Fruit fly (Drosophila melanogaster): Measurements from ENCODE around the gene CG2841.

The CG2841 gene

DNA sequence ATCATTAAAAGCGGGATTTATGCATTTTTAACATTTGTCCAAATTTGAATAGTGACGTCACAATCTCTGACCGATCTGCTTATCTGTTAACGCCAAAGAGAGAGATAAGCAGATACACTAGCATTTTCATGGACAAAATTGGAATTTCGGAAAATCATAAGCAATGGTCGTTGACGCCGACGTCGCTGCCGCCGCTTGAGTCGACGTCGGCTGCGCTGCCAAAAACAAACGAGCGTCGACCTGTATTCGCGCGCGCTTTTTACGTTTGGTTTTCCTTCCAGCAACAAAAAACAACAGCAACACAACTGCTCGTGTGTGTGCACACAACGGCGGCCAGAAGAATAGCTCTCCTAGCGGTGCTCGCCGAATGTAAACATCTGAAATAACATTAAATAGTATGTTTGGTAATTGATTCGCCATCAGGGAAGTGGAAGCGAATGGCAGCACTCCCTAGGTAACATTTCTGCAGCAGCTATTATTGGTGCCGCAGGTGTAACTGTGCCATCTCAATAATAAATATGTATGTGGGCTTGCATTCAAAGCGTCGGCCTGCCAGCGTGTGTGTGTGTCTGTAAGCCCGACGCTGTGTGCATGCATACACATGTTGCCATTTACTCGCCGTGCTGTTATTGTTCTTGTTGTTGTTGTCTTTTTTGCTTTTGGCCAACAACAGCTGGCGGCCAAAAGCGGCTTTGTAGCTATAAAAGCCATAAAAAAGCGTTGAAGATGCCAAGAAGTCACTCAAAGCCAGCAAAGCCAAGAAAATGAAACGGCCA, 65.7 kb downstream of the CG2841 start:
- no peak for TF ChIP-seq insv (optimal IDR thresholded peaks at IDR 0.05)
- TF ChIP-seq h (optimal IDR thresholded peaks at IDR 0.05), result no peak
- no peak for TF ChIP-seq psq (optimal IDR thresholded peaks at IDR 0.05)
- TF ChIP-seq Sin3A (optimal IDR thresholded peaks at IDR 0.05), result no peak
- no peak for TF ChIP-seq ttk (optimal IDR thresholded peaks at IDR 0.05)
- no peak for TF ChIP-seq Myc (optimal IDR thresholded peaks at IDR 0.05)

DNA sequence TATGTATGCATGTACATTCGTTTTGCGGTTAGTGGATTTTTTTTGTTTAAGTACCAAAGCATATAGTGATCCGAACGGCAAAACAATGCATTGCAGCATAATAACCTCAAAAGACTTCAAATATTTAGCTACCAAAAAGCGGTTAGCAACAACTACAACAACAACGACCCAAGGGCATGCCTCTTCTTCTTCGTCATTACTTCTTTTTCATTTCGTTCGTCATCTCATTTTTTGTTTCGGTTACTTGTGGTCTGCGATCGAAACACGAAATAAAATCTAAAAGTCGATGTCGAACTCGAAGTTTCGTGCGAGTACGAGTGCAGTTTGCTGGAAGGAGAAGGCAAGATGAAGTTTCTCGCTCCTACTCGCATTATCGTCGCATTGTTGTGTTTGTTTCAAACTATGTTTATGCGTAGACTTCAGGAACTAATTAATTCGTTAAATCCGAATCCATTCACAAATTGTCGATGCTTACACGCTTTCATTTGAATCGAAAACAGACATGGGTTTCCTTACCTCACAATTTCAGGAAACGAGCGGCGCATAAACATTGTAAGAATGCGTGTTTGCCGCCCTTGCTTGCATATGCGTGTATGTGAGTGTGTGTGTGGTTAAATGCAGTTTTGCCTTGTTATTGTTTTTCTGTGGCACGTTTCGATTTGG, 67.3 kb downstream of the CG2841 start:
- TF ChIP-seq h (optimal IDR thresholded peaks at IDR 0.05) (no peak), ttk (optimal IDR thresholded peaks at IDR 0.05) (no peak), Sin3A (optimal IDR thresholded peaks at IDR 0.05) (no peak), Myc (optimal IDR thresholded peaks at IDR 0.05) (no peak), insv (optimal IDR thresholded peaks at IDR 0.05) (no peak), psq (optimal IDR thresholded peaks at IDR 0.05) (no peak)

DNA sequence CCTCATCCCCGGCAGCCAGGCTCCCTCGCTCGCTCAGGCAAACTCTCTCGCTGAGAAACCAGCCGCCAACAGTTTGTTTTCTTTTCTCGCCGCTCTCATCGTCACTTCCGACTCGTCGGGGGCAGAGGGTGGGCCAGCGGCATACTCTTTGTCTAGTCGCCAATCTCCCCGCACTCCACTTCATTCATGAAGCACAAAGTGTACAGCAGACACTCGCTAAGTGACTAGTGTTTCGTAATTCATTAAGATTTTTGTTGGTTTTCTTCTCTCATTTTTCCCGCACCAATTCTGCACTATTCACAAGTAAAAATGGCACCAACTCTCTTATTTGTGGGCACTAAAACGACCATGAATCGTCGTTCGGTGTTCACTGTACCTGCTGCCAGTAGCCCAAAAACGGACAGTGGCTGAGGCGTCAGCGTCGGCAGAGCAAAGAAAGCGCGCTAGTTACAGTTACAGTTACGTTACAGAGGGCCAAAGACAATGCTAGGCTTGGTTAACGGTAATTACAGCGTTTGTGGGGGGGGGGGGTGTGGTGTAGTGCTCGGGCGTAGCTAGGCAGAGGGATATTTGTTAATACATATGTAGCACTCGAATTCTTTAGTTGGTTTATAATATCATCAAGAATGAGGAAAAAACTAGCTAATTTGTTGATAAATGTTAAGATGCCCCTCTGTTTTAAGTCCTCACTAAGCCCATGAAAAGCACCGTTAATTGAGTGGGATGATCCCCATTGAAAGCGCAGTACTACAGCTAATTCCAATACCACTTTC, 68.5 kb downstream of the CG2841 start:
- TF ChIP-seq Myc (optimal IDR thresholded peaks at IDR 0.05), result no peak
- no peak for TF ChIP-seq ttk (optimal IDR thresholded peaks at IDR 0.05)
- no peak for TF ChIP-seq insv (optimal IDR thresholded peaks at IDR 0.05)
- no peak for TF ChIP-seq h (optimal IDR thresholded peaks at IDR 0.05)
- TF ChIP-seq psq (optimal IDR thresholded peaks at IDR 0.05), result no peak
- no peak for TF ChIP-seq Sin3A (optimal IDR thresholded peaks at IDR 0.05)

DNA sequence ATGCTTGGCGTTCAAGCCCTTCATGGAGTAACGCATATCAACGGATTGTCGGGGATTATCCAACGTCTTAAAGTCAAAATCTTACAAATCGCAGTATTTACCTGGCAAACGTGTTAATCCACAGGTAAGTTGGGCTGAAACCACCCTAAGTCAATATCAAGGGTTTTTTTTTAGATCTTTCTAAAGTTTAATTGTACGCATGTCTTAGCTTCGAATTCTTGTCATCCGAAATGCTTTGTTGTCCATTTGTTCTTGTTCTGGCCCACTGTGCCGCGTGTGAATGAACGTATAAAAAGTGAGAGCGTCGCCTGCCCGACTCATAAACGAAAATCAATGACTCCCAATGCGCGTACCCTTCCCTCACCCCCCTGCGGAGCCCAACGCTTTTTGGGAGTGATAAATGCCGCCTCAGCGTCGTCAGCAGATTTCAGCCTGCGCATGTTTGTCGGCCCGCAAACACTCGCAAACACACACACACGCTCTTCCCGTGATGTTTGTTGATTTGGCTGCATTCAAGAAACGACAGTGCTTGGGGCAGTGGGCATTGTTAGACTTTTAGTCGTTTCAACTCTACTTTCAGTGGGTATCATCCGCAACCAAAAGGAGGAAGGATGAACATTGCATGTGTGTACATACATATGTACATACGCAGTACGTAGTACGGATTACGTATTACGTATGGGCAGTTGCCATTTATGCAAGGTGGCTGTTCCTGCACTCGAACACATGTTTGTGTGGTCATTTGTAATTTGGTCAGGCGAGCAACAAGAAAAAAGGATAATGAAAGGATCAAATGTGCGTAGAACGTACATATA, 69.7 kb downstream of the CG2841 start:
- no peak for TF ChIP-seq Sin3A (optimal IDR thresholded peaks at IDR 0.05)
- TF ChIP-seq ttk (optimal IDR thresholded peaks at IDR 0.05), result no peak
- TF ChIP-seq insv (optimal IDR thresholded peaks at IDR 0.05), result no peak
- TF ChIP-seq Myc (optimal IDR thresholded peaks at IDR 0.05), result no peak
- TF ChIP-seq h (optimal IDR thresholded peaks at IDR 0.05), result no peak
- no peak for TF ChIP-seq psq (optimal IDR thresholded peaks at IDR 0.05)

DNA sequence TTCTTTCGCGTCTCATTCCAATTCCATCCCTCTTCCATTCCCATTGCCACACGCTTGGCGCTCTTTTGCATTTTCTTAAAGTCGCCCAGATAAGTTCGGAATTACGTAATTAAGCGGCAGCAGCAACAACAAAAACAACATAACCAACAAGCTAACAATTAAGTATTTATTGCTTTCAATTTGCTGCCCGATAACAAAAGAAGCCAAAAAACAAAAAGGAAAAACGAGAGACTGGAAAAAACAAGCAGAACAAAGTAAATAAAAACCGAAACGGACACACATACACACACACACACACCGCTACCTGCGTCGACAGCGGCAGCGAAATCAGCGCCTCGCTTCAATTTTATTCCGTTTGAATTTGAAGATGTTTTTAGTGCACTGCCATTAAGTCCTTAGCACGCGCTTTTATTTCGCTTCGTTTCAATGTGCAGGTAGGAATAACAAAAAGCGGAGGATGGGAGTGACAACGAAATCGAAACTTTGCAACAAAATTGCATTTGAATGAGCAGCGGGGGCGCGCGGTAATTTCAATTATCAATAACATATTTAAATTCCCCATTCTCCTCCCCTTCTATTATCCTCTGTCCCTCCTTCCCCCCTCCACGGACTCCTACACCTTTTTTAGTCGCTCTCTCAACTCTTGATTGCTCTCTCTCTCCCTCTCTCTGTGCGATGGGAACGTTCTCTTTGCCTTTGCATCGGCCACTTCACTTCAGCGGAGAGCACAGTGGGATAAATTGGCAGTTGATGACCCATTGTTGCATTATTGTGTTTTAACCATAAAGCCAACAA, 70.5 kb downstream of the CG2841 start, which contains the start of gene Raf:
Gene Raf, plus strand, starts transcription at position 32 of the 795 bp plus-strand sequence.
- TF ChIP-seq psq (optimal IDR thresholded peaks at IDR 0.05), result no peak
- no peak for TF ChIP-seq Myc (optimal IDR thresholded peaks at IDR 0.05)
- no peak for TF ChIP-seq Sin3A (optimal IDR thresholded peaks at IDR 0.05)
- no peak for TF ChIP-seq h (optimal IDR thresholded peaks at IDR 0.05)
- TF ChIP-seq ttk (optimal IDR thresholded peaks at IDR 0.05), result no peak
- TF ChIP-seq insv (optimal IDR thresholded peaks at IDR 0.05), result no peak
